Worm (Caenorhabditis elegans) whole organism, young adult: ENCODE results near the gene gpx-4.

Experiments used
- B0336.3 ChIP-seq: fragments of 200-800 bp; sonication (Bioruptor generic); IDR thresholded peaks from 2 replicates; pipeline ENCODE4 v1.3.6; 2022; ENCODE audit warnings: missing genetic modification characterization, missing compliant biosample characterization
- C17E4.6 ChIP-seq: fragments of 200-800 bp; sonication (Bioruptor generic); IDR thresholded peaks from 2 replicates; pipeline ENCODE4 v1.3.6; 2022; ENCODE audit warnings: missing genetic modification reagents, missing genetic modification characterization, missing compliant biosample characterization
- F52B5.7 ChIP-seq: sonication (generic microtip); optimal IDR thresholded peaks from 2 replicates; lab custom pipeline; 2016; ENCODE audit warnings: mild to moderate bottlenecking, missing genetic modification characterization, missing compliant biosample characterization
- K11D2.4 ChIP-seq: fragments of 200-800 bp; sonication (Bioruptor generic); IDR thresholded peaks from 2 replicates; pipeline ENCODE4 v1.3.6; 2022; ENCODE audit warnings: missing genetic modification reagents, missing genetic modification characterization, missing compliant biosample characterization
- Y79H2A.3 ChIP-seq: fragments of 200-800 bp; sonication (Bioruptor generic); conservative IDR thresholded peaks from 2 replicates; pipeline ENCODE4 v1.3.6; 2022; ENCODE audit warnings: missing genetic modification reagents, missing genetic modification characterization, missing compliant biosample characterization
- Y95B8A.8 ChIP-seq: fragments of 200-800 bp; sonication (Bioruptor generic); IDR thresholded peaks from 2 replicates; pipeline ENCODE4 v1.3.6; 2022; ENCODE audit warnings: missing genetic modification reagents, missing genetic modification characterization, missing compliant biosample characterization
- ZK185.1 ChIP-seq: sonication (generic microtip); optimal IDR thresholded peaks from 2 replicates; lab custom pipeline; 2016; ENCODE audit warnings: mild to moderate bottlenecking, missing genetic modification characterization, missing compliant biosample characterization; ENCODE audit not compliant: poor library complexity, severe bottlenecking
- athp-1 ChIP-seq: sonication (generic microtip); optimal IDR thresholded peaks from 2 replicates; lab custom pipeline; 2017; ENCODE audit warnings: mild to moderate bottlenecking, missing genetic modification characterization, missing compliant biosample characterization
- attf-5 ChIP-seq: fragments of 200-800 bp; sonication (Bioruptor generic); optimal IDR thresholded peaks from 2 replicates; lab custom pipeline; 2018; ENCODE audit warnings: mild to moderate bottlenecking, missing genetic modification characterization, missing compliant biosample characterization
- cebp-1 ChIP-seq, 2 experiments: fragments of 200-800 bp in 1 of 2; sonication (Bioruptor generic) in 1 of 2; sonication (generic microtip) in 1 of 2; IDR thresholded peaks in 1 of 2; optimal IDR thresholded peaks in 1 of 2; 2 replicates each; pipeline versions ENCODE4 v1.3.6 to Lab custom; 2017 to 2022; ENCODE audit warnings: missing compliant biosample characterization in 2 of 2, missing genetic modification characterization in 2 of 2, mild to moderate bottlenecking in 1 of 2, missing genetic modification reagents in 1 of 2, moderate library complexity in 1 of 2
- cebp-2 ChIP-seq: fragments of 200-800 bp; sonication (Bioruptor generic); IDR thresholded peaks from 2 replicates; pipeline ENCODE4 v1.3.6; 2022; ENCODE audit warnings: missing genetic modification characterization, missing compliant biosample characterization
- ceh-40 ChIP-seq: fragments of 200-800 bp; sonication (Bioruptor generic); IDR thresholded peaks from 2 replicates; pipeline ENCODE4 v1.3.6; 2022; ENCODE audit warnings: missing genetic modification characterization, missing compliant biosample characterization
- ceh-58 ChIP-seq: fragments of 200-800 bp; sonication (Bioruptor generic); IDR thresholded peaks from 2 replicates; pipeline ENCODE4 v1.3.6; 2022; ENCODE audit warnings: missing genetic modification characterization, missing compliant biosample characterization
- chd-7 ChIP-seq: sonication (generic microtip); optimal IDR thresholded peaks from 2 replicates; lab custom pipeline; 2016; ENCODE audit warnings: mild to moderate bottlenecking, missing genetic modification characterization, moderate library complexity, missing compliant biosample characterization
- die-1 ChIP-seq: sonication (generic microtip); optimal IDR thresholded peaks from 2 replicates; lab custom pipeline; 2016; ENCODE audit warnings: missing genotype, mild to moderate bottlenecking, missing genetic modification characterization, missing compliant biosample characterization
- egl-44 ChIP-seq: fragments of 200-800 bp; sonication (Bioruptor generic); IDR thresholded peaks from 2 replicates; pipeline ENCODE4 v1.3.6; 2022; ENCODE audit warnings: missing genetic modification reagents, missing genetic modification characterization, missing compliant biosample characterization
- hlh-12 ChIP-seq: sonication (generic microtip); optimal IDR thresholded peaks from 2 replicates; lab custom pipeline; 2016; ENCODE audit warnings: missing genetic modification characterization, missing compliant biosample characterization
- hmg-1.2 ChIP-seq: fragments of 200-800 bp; sonication (Bioruptor generic); IDR thresholded peaks from 2 replicates; pipeline ENCODE4 v1.3.6; 2022; ENCODE audit warnings: missing genetic modification reagents, missing genetic modification characterization, missing compliant biosample characterization
- hrde-1 ChIP-seq: sonication (generic microtip); optimal IDR thresholded peaks from 2 replicates; lab custom pipeline; 2016; ENCODE audit warnings: missing genetic modification characterization, mild to moderate bottlenecking, missing compliant biosample characterization, moderate library complexity, missing genotype, missing genetic modification reagents, borderline replicate concordance
- hsf-1 ChIP-seq: fragments of 200-800 bp; sonication (Bioruptor generic); IDR thresholded peaks from 2 replicates; pipeline ENCODE4 v1.3.6; 2022; ENCODE audit warnings: missing genetic modification reagents, missing genetic modification characterization, missing compliant biosample characterization
- let-526 ChIP-seq: fragments of 200-800 bp; sonication (Bioruptor generic); IDR thresholded peaks from 2 replicates; pipeline ENCODE4 v1.3.6; 2022; ENCODE audit warnings: missing genetic modification reagents, missing genetic modification characterization, missing compliant biosample characterization
- let-607 ChIP-seq, 2 experiments: fragments of 200-800 bp in 1 of 2; sonication (Bioruptor generic) in 1 of 2; sonication (generic microtip) in 1 of 2; optimal IDR thresholded peaks; 2 replicates each; lab custom pipeline; 2016 to 2018; ENCODE audit warnings: mild to moderate bottlenecking in 2 of 2, missing compliant biosample characterization in 2 of 2, missing genetic modification characterization in 2 of 2, moderate library complexity in 2 of 2, missing genotype in 1 of 2
- lin-26 ChIP-seq: fragments of 200-800 bp; sonication (Bioruptor generic); IDR thresholded peaks from 2 replicates; pipeline ENCODE4 v1.3.6; 2022; ENCODE audit warnings: missing genetic modification reagents, missing genetic modification characterization, missing compliant biosample characterization
- lin-40 ChIP-seq: sonication (generic microtip); optimal IDR thresholded peaks from 2 replicates; lab custom pipeline; 2016; ENCODE audit warnings: missing genetic modification characterization, mild to moderate bottlenecking, missing compliant biosample characterization, missing genotype, missing genetic modification reagents
- madf-3 ChIP-seq: fragments of 200-800 bp; sonication (Bioruptor generic); IDR thresholded peaks from 2 replicates; pipeline ENCODE4 v1.3.6; 2022; ENCODE audit warnings: missing genetic modification reagents, missing genetic modification characterization, missing compliant biosample characterization
- madf-8 ChIP-seq: fragments of 200-800 bp; sonication (Bioruptor generic); conservative IDR thresholded peaks from 2 replicates; pipeline ENCODE4 v1.3.6; 2022; ENCODE audit warnings: missing genetic modification reagents, missing genetic modification characterization, missing compliant biosample characterization
- mcd-1 ChIP-seq: fragments of 200-800 bp; sonication (Bioruptor generic); IDR thresholded peaks from 2 replicates; pipeline ENCODE4 v1.3.6; 2022; ENCODE audit warnings: missing genetic modification reagents, missing genetic modification characterization, missing compliant biosample characterization
- mel-28 ChIP-seq: sonication (generic microtip); optimal IDR thresholded peaks from 2 replicates; lab custom pipeline; 2016; ENCODE audit warnings: borderline replicate concordance, mild to moderate bottlenecking, missing genetic modification characterization, missing compliant biosample characterization
- mes-4 ChIP-seq: sonication (generic microtip); optimal IDR thresholded peaks from 2 replicates; lab custom pipeline; 2016; ENCODE audit warnings: missing genotype, missing genetic modification characterization, missing compliant biosample characterization
- nfya-2 ChIP-seq: fragments of 200-800 bp; sonication (Bioruptor generic); IDR thresholded peaks from 2 replicates; pipeline ENCODE4 v1.3.6; 2022; ENCODE audit warnings: missing genetic modification reagents, missing genetic modification characterization, missing compliant biosample characterization
- nfyb-1 ChIP-seq: fragments of 200-800 bp; sonication (Bioruptor generic); IDR thresholded peaks from 2 replicates; pipeline ENCODE4 v1.3.6; 2022; ENCODE audit warnings: missing genetic modification reagents, missing genetic modification characterization, missing compliant biosample characterization
- nhr-179 ChIP-seq: sonication (generic microtip); optimal IDR thresholded peaks from 2 replicates; lab custom pipeline; 2016; ENCODE audit warnings: mild to moderate bottlenecking, missing genetic modification characterization, missing compliant biosample characterization
- nhr-90 ChIP-seq: sonication (generic microtip); optimal IDR thresholded peaks from 2 replicates; lab custom pipeline; 2016; ENCODE audit warnings: missing genotype, mild to moderate bottlenecking, missing genetic modification characterization, missing compliant biosample characterization
- rcor-1 ChIP-seq: fragments of 200-800 bp; sonication (Bioruptor generic); IDR thresholded peaks from 2 replicates; pipeline ENCODE4 v1.3.6; 2022; ENCODE audit warnings: missing genetic modification reagents, missing genetic modification characterization, missing compliant biosample characterization
- repo-1 ChIP-seq: sonication (generic microtip); optimal IDR thresholded peaks from 2 replicates; lab custom pipeline; 2017; ENCODE audit warnings: mild to moderate bottlenecking, missing genetic modification characterization, missing compliant biosample characterization
- sea-2 ChIP-seq: fragments of 200-800 bp; sonication (Bioruptor generic); IDR thresholded peaks from 2 replicates; pipeline ENCODE4 v1.3.6; 2022; ENCODE audit warnings: missing genetic modification characterization, missing compliant biosample characterization
- snpc-1.3 ChIP-seq: sonication (generic microtip); optimal IDR thresholded peaks from 2 replicates; lab custom pipeline; 2017; ENCODE audit warnings: missing genetic modification characterization, mild to moderate bottlenecking, missing compliant biosample characterization, antibody characterized with exemption, moderate library complexity, missing genotype, missing genetic modification reagents; ENCODE audit not compliant: insufficient read depth
- snpc-3.4 ChIP-seq: sonication (generic microtip); optimal IDR thresholded peaks from 2 replicates; lab custom pipeline; 2017; ENCODE audit warnings: missing genetic modification characterization, mild to moderate bottlenecking, missing compliant biosample characterization, antibody characterized with exemption, moderate library complexity, missing genotype, missing genetic modification reagents
- somi-1 ChIP-seq: fragments of 200-800 bp; sonication (Bioruptor generic); optimal IDR thresholded peaks from 2 replicates; lab custom pipeline; 2018; ENCODE audit warnings: mild to moderate bottlenecking, missing genetic modification characterization, missing compliant biosample characterization
- sptf-2 ChIP-seq: fragments of 200-800 bp; sonication (Bioruptor generic); optimal IDR thresholded peaks from 2 replicates; lab custom pipeline; 2018; ENCODE audit warnings: mild to moderate bottlenecking, missing genetic modification characterization, missing compliant biosample characterization
- tbp1 ChIP-seq: fragments of 200-800 bp; sonication (Bioruptor generic); optimal IDR thresholded peaks from 2 replicates; lab custom pipeline; 2018; ENCODE audit warnings: mild to moderate bottlenecking, missing genetic modification characterization, missing compliant biosample characterization
- tbx-9 ChIP-seq: sonication (generic microtip); optimal IDR thresholded peaks from 2 replicates; lab custom pipeline; 2016; ENCODE audit warnings: borderline replicate concordance, missing genetic modification characterization, inconsistent platforms, missing compliant biosample characterization
- tlf-1 ChIP-seq: fragments of 200-800 bp; sonication (Bioruptor generic); optimal IDR thresholded peaks from 2 replicates; lab custom pipeline; 2018; ENCODE audit warnings: mild to moderate bottlenecking, missing genetic modification characterization, missing compliant biosample characterization
- xnd-1 ChIP-seq: sonication (generic microtip); optimal IDR thresholded peaks from 2 replicates; lab custom pipeline; 2016; ENCODE audit warnings: missing genotype, missing genetic modification reagents, missing genetic modification characterization, missing compliant biosample characterization
- ztf-22 ChIP-seq: fragments of 200-800 bp; sonication (Bioruptor generic); optimal IDR thresholded peaks from 2 replicates; lab custom pipeline; 2018; ENCODE audit warnings: mild to moderate bottlenecking, missing genetic modification characterization, moderate library complexity, missing compliant biosample characterization
- ztf-28 ChIP-seq: fragments of 200-800 bp; sonication (Bioruptor generic); IDR thresholded peaks from 2 replicates; pipeline ENCODE4 v1.3.6; 2022; ENCODE audit warnings: missing genetic modification reagents, missing genetic modification characterization, missing compliant biosample characterization
- ztf-6 ChIP-seq: fragments of 200-800 bp; sonication (Bioruptor generic); IDR thresholded peaks from 2 replicates; pipeline ENCODE4 v1.3.6; 2022; ENCODE audit warnings: missing genetic modification reagents, missing genetic modification characterization, missing compliant biosample characterization

Gene gpx-4

DNA sequence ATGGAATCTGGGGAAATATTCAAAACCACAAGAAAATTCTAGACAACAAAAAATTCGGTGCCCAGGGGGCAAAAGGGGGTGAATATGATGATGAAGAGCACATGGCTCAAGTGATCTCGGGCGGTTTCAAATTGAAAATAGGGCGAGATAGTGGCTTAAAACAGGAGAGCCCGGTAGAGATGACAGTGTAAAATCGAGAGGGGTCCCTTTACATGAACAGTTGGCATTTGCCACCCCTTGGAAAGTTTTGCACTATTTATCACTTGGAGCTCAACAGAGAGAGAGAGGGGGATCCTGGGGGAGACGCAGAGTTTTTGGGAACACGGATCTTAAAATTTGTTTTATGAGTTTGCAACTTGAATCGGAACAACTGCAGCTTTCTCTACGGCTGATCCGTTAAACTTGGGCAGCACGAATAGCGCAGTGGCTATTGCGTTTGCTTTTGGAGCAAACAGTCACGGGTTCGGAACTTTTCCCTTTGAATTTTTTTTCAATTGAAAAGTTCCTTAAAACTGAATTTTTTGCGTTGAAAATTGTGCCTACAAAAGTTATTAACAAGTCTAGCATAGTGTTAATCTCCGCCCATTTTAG, 9.3 kb downstream of the gpx-4 start (continued):
- TF ChIP-seq madf-8 (GFP tag; lab: Robert Waterston, UW) (no peak), hlh-12 (tag; lab: Kevin White, UChicago) (no peak), rcor-1 (GFP tag; lab: Robert Waterston, UW) (peak; percentile 32; the same call in 1 of the 2 replicates), K11D2.4 (no peak), ztf-6 (no peak), hrde-1 (tag; lab: Kevin White, UChicago) (no peak), nhr-90 (tag; lab: Kevin White, UChicago) (peak; percentile 9), hsf-1 (GFP tag; lab: Robert Waterston, UW) (no peak), ceh-40 (GFP tag; lab: Robert Waterston, UW) (0 out of 2 replicates have a peak, but pooled peaks have one; percentile 46), ceh-58 (GFP tag; lab: Robert Waterston, UW) (0 out of 2 replicates have a peak, but pooled peaks have one; percentile 86), attf-5 (GFP tag; lab: Kevin White, UChicago) (no peak), tbp1 (peak; percentile 91), ztf-28 (GFP tag; lab: Robert Waterston, UW) (no peak), mel-28 (no peak), let-607 (tag; optimal IDR thresholded peaks at IDR 0.05; lab: Kevin White, UChicago) (no peak), die-1 (tag; lab: Kevin White, UChicago) (peak; percentile 65), lin-26 (GFP tag; lab: Robert Waterston, UW) (peak; percentile 84), tbx-9 (no peak), athp-1 (tag; lab: Kevin White, UChicago) (peak; percentile 43), snpc-3.4 (tag; lab: Kevin White, UChicago) (peak; percentile 56), nfyb-1 (GFP tag; lab: Robert Waterston, UW) (no peak; the same call in 1 of the 2 replicates), snpc-1.3 (tag; lab: Kevin White, UChicago) (peak; percentile 44), madf-3 (0 out of 2 replicates have a peak, but pooled peaks have one; percentile 69), nfya-2 (no peak), B0336.3 (no peak), hmg-1.2 (peak; percentile 59), tlf-1 (GFP tag; lab: Kevin White, UChicago) (no peak), cebp-2 (GFP tag; lab: Robert Waterston, UW) (peak; percentile 40; the same call in 1 of the 2 replicates), repo-1 (tag; lab: Kevin White, UChicago) (peak; percentile 27), F52B5.7 (no peak), somi-1 (GFP tag; lab: Kevin White, UChicago) (peak; percentile 23), nhr-179 (tag; lab: Kevin White, UChicago) (no peak), let-526 (0 out of 2 replicates have a peak, but pooled peaks have one; percentile 55), cebp-1 (GFP tag; IDR thresholded peaks at IDR 0.05; lab: Robert Waterston, UW) (no peak), cebp-1 (tag; optimal IDR thresholded peaks at IDR 0.05; lab: Kevin White, UChicago) (peak; percentile 10), lin-40 (tag; lab: Kevin White, UChicago) (no peak), sptf-2 (GFP tag; lab: Kevin White, UChicago) (no peak), Y79H2A.3 (no peak), sea-2 (GFP tag; lab: Robert Waterston, UW) (no peak), mes-4 (tag; lab: Kevin White, UChicago) (peak; percentile 19), ZK185.1 (tag; lab: Kevin White, UChicago) (no peak), C17E4.6 (GFP tag; lab: Robert Waterston, UW) (no peak), mcd-1 (GFP tag; lab: Robert Waterston, UW) (peak; percentile 38; the same call in 1 of the 2 replicates), ztf-22 (no peak), xnd-1 (no peak), chd-7 (peak; percentile 44), Y95B8A.8 (GFP tag; lab: Robert Waterston, UW) (no peak), egl-44 (GFP tag; lab: Robert Waterston, UW) (no peak)
